Fruit fly (Drosophila melanogaster): Measurements from ENCODE around the gene CG14257.

Gene CG14257

DNA sequence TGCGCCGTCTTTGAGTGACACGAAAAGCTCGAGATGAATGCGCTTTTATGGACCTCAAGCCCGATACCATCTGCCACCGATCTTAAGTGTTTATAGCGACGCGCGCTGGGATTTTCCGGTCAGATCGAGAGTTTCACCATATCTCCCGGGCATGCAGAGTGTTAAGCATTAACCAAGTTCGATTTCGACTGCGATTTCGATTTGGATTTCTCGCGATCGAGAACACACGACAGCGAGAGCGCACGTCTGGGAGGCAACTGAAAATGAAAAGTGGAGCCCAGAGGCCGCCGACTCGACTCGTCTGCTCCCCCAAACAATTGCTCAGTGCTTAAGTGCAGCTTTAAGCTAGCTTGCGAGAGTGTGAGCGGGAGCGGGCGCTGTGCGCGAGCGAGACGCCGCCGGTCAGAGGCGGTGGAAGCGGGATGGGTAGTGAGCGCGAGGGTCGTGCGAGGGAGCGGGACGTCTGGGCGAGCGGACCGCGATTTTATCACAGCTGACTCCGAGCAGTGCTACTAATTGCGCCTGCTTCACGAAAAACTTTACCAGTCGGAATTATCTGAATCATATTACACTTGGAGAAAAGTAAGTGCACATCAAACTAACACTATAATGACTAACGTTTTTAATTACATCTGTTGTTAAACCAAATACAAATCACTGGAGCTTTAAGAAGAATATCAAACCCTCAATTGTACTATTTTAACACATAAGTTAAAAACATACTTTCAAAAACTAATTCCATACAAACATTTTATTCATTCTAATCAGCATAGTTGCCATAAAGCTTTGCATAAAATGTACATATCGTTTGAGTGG is 5.7 kb upstream of the CG14257 start, which contains the start of gene spz (continued):
- TF ChIP-seq stc (GFP tag; IDR thresholded peaks at IDR 0.05) (peak; percentile 14; the same call in 1 of the 2 replicates), Dp (GFP tag; optimal IDR thresholded peaks at IDR 0.05) (no peak), ATbp (GFP tag; optimal IDR thresholded peaks at IDR 0.05) (peak; percentile 37), gem (tag; optimal IDR thresholded peaks at IDR 0.05) (peak; percentile 61), CG34376 (GFP tag; optimal IDR thresholded peaks at IDR 0.05) (peak; percentile 22), pan (optimal IDR thresholded peaks at IDR 0.05) (no peak), pan (GFP tag; optimal IDR thresholded peaks at IDR 0.05 in 1 of 2, IDR thresholded peaks at IDR 0.05 in 1 of 2) (peak in 1 of 2 experiments; percentile 29), CG13287 (GFP tag; IDR thresholded peaks at IDR 0.05; ENCODE audit: partially characterized antibody) (peak; percentile 46; the same call in 1 of the 2 replicates), slbo (GFP tag; IDR thresholded peaks at IDR 0.05) (0 out of 2 replicates have a peak, but pooled peaks have one; percentile 4), az2 (GFP tag; optimal IDR thresholded peaks at IDR 0.05) (no peak), kni (GFP tag; optimal IDR thresholded peaks at IDR 0.05) (peak; percentile 9), Med (GFP tag) (peak; percentile 75), CG6175 (GFP tag; IDR thresholded peaks at IDR 0.05) (0 out of 3 replicates have a peak, but pooled peaks have one; percentile 49), CG3281 (GFP tag; optimal IDR thresholded peaks at IDR 0.05) (no peak), grn (GFP tag; optimal IDR thresholded peaks at IDR 0.05) (peak; percentile 53), CG34422 (GFP tag; IDR thresholded peaks at IDR 0.05) (0 out of 3 replicates have a peak, but pooled peaks have one; percentile 48), chinmo (GFP tag; IDR thresholded peaks at IDR 0.05; ENCODE audit: partially characterized antibody) (peak; percentile 95), CG8388 (GFP tag; optimal IDR thresholded peaks at IDR 0.05) (peak; percentile 18), CG11695 (GFP tag; IDR thresholded peaks at IDR 0.05) (peak; percentile 54; the same call in 1 of the 3 replicates), z (GFP tag; IDR thresholded peaks at IDR 0.05) (0 out of 3 replicates have a peak, but pooled peaks have one; percentile 36), CoRest (tag; optimal IDR thresholded peaks at IDR 0.05) (no peak), bcd (GFP tag; optimal IDR thresholded peaks at IDR 0.05) (peak; percentile 8), CG14860 (GFP tag; IDR thresholded peaks at IDR 0.05; ENCODE audit: partially characterized antibody) (0 out of 3 replicates have a peak, but pooled peaks have one; percentile 41), CG12769 (tag; optimal IDR thresholded peaks at IDR 0.05) (peak; percentile 79), Six4 (GFP tag; optimal IDR thresholded peaks at IDR 0.05) (peak; percentile 18), crc (GFP tag; optimal IDR thresholded peaks at IDR 0.05) (no peak), CG7928 (GFP tag; optimal IDR thresholded peaks at IDR 0.05) (no peak), CG8290 (GFP tag; optimal IDR thresholded peaks at IDR 0.05) (no peak), CG8290 (tag; optimal IDR thresholded peaks at IDR 0.05) (peak in 1 of 2 experiments; percentile 41), CG10654 (GFP tag; optimal IDR thresholded peaks at IDR 0.05) (no peak)

DNA sequence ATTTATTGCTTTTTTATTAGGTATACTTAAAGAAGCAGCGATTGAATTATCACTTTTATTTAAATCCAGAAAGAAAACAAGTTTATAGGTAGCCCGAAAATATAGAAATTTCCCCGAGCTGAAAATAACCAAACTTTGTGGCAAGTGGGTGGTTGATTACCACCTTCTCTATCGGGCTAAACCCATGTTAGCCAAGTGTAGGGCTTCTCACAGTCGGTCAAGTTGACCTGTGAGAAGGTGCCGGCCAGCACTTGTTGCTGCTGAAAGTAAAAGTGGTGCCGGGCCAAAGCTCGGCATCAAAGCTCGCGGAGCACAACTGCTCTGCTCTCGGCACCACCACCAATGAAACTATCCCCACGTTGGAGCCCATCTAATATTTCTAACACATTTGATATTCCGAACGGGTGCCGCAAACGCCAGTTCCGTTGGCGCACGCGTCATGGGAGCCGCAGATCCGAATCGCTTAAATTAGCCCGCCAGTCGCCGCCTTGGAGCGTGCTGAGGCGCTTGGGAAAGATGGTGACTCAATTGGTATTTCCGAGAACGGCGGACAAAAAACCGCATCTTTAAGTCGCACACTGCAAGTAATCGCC is 4.7 kb upstream of the CG14257 start:
- TF ChIP-seq CG12236 (GFP tag; optimal IDR thresholded peaks at IDR 0.05) (no peak), vvl (GFP tag; IDR thresholded peaks at IDR 0.05) (peak; percentile 58; the same call in 1 of the 2 replicates), CG4282 (GFP tag; optimal IDR thresholded peaks at IDR 0.05) (no peak), da (GFP tag; optimal IDR thresholded peaks at IDR 0.05) (no peak), CG34422 (GFP tag; IDR thresholded peaks at IDR 0.05) (no peak), CG17829 (tag; optimal IDR thresholded peaks at IDR 0.05) (no peak), HLH3B (GFP tag; IDR thresholded peaks at IDR 0.05) (no peak), NC2α (GFP tag; optimal IDR thresholded peaks at IDR 0.05) (no peak), Myb (GFP tag; optimal IDR thresholded peaks at IDR 0.05) (no peak), CG12744 (GFP tag; optimal IDR thresholded peaks at IDR 0.05) (no peak), Blimp-1 (GFP tag; optimal IDR thresholded peaks at IDR 0.05) (peak; percentile 98), Hmx (GFP tag; optimal IDR thresholded peaks at IDR 0.05) (no peak), jumu (GFP tag; optimal IDR thresholded peaks at IDR 0.05) (no peak), nerfin-2 (GFP tag; IDR thresholded peaks at IDR 0.05; ENCODE audit: partially characterized antibody) (no peak), CG10209 (GFP tag; optimal IDR thresholded peaks at IDR 0.05) (no peak), stwl (tag; optimal IDR thresholded peaks at IDR 0.05) (no peak), CG15514 (GFP tag; optimal IDR thresholded peaks at IDR 0.05) (peak; percentile 10), gem (tag; optimal IDR thresholded peaks at IDR 0.05) (peak; percentile 14), CG2875 (GFP tag; optimal IDR thresholded peaks at IDR 0.05) (no peak), lilli (GFP tag; optimal IDR thresholded peaks at IDR 0.05) (peak; percentile 29), luna (GFP tag; optimal IDR thresholded peaks at IDR 0.05) (no peak)

Measured in whole organism, embryonic.